In the genomic region with DNA sequence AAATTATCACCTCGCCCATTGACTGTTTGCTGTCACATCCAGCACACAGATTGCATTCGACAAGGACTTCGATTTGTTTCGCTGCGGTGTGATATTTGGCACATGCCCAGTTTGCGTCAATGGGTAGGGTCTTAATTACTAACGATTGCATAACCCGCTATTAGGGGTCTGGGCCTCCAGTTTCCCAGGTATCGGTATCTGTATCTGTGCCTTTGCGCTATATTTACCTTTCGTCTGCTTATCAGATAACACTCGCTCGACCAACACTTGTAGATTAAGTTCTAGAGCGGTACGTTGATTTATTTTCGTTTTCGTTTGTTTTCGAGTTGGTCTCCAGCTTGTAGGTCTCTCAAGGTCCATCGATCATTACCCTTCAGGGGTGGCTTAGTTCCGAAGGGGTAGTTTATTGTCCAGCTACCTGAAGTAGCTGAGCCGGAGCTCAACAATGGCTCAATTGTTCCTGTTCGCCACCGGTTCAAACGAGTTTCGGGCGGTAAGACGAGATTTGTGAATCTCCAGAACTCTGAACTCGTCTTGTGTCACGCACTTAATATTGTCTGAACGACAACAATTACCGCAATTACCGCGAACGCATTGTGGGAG, we compare ENCODE assay signal across 4 fruit fly cellular contexts.
TF ChIP-seq lines count a peak whose summit lies in the region.

No protein-coding gene starts in this region.

- no peak for TF ChIP-seq CTCF in whole organism, embryonic (GFP tag; optimal IDR thresholded peaks at IDR 0.05; lab: Kevin White, UChicago)

TF ChIP-seq in whole organism, adult, 20 proteins besides CTCF, POLR2A, EP300 and RAD21:
- TF ChIP-seq Mnt (GFP tag; optimal IDR thresholded peaks at IDR 0.05; lab: Kevin White, UChicago) (no peak), cic (GFP tag; optimal IDR thresholded peaks at IDR 0.05; lab: Kevin White, UChicago) (peak; percentile 55), cnc (optimal IDR thresholded peaks at IDR 0.05; lab: Kevin White, UChicago) (no peak), Clk (GFP tag; optimal IDR thresholded peaks at IDR 0.05; lab: Kevin White, UChicago) (no peak), CG12768 (GFP tag; optimal IDR thresholded peaks at IDR 0.05; lab: Kevin White, UChicago) (no peak), ovo (GFP tag; optimal IDR thresholded peaks at IDR 0.05; lab: Kevin White, UChicago) (no peak)

TF ChIP-seq in whole organism, embryonic, 481 proteins besides CTCF, POLR2A, EP300 and RAD21 (continues in another document):
- TF ChIP-seq pros (GFP tag; optimal IDR thresholded peaks at IDR 0.05; lab: Kevin White, UChicago): peak; percentile 71
- TF ChIP-seq klu (GFP tag; IDR thresholded peaks at IDR 0.05; lab: Robert Waterston, UW): no peak
- TF ChIP-seq CG9876 (GFP tag; optimal IDR thresholded peaks at IDR 0.05; lab: Kevin White, UChicago): no peak
- no peak for TF ChIP-seq Blimp-1 (GFP tag; optimal IDR thresholded peaks at IDR 0.05; lab: Kevin White, UChicago)
- TF ChIP-seq sens-2 (GFP tag; IDR thresholded peaks at IDR 0.05; lab: Robert Waterston, UW): peak; percentile 41; the same call in 1 of the 2 replicates
- TF ChIP-seq ash1 (GFP tag; optimal IDR thresholded peaks at IDR 0.05; lab: Kevin White, UChicago): no peak
- no peak for TF ChIP-seq Ets97D (GFP tag; optimal IDR thresholded peaks at IDR 0.05; lab: Kevin White, UChicago)
- TF ChIP-seq CG6254 (GFP tag; optimal IDR thresholded peaks at IDR 0.05; lab: Kevin White, UChicago): no peak
- peak; percentile 72 for TF ChIP-seq CG15479 (GFP tag; optimal IDR thresholded peaks at IDR 0.05; lab: Kevin White, UChicago)
- TF ChIP-seq Med (GFP tag; lab: Kevin White, UChicago): peak; percentile 71
- no peak for TF ChIP-seq CG7987 (GFP tag; optimal IDR thresholded peaks at IDR 0.05; lab: Kevin White, UChicago)
- TF ChIP-seq CG4282 (GFP tag; optimal IDR thresholded peaks at IDR 0.05; lab: Kevin White, UChicago): no peak
- TF ChIP-seq CG15514 (GFP tag; optimal IDR thresholded peaks at IDR 0.05; lab: Kevin White, UChicago): no peak
- TF ChIP-seq Ptx1 (GFP tag; IDR thresholded peaks at IDR 0.05; lab: Robert Waterston, UW): no peak
- TF ChIP-seq GATAe (GFP tag; conservative IDR thresholded peaks at IDR 0.05; lab: Robert Waterston, UW): peak; percentile 52
- TF ChIP-seq br (optimal IDR thresholded peaks at IDR 0.05; lab: Kevin White, UChicago): no peak
- 0 out of 2 replicates have a peak, but pooled peaks have one; percentile 31 for TF ChIP-seq CG42726 (GFP tag; IDR thresholded peaks at IDR 0.05; lab: Robert Waterston, UW; ENCODE audit: partially characterized antibody)
- TF ChIP-seq grn (GFP tag; optimal IDR thresholded peaks at IDR 0.05; lab: Kevin White, UChicago): peak; percentile 93
- no peak for TF ChIP-seq Tbp (GFP tag; optimal IDR thresholded peaks at IDR 0.05; lab: Kevin White, UChicago)
- no peak for TF ChIP-seq HLH3B (GFP tag; IDR thresholded peaks at IDR 0.05; lab: Robert Waterston, UW)
- no peak for TF ChIP-seq Mad (GFP tag; optimal IDR thresholded peaks at IDR 0.05; lab: Kevin White, UChicago)
- TF ChIP-seq D (optimal IDR thresholded peaks at IDR 0.05; lab: Kevin White, UChicago): peak; percentile 80
- TF ChIP-seq D (GFP tag; optimal IDR thresholded peaks at IDR 0.05; lab: Kevin White, UChicago): no peak
- TF ChIP-seq CG2199 (GFP tag; IDR thresholded peaks at IDR 0.05; lab: Robert Waterston, UW): no peak
- TF ChIP-seq Lhr (GFP tag; optimal IDR thresholded peaks at IDR 0.05; lab: Kevin White, UChicago): no peak
- no peak for TF ChIP-seq Sox100B (GFP tag; optimal IDR thresholded peaks at IDR 0.05; lab: Kevin White, UChicago)

TF ChIP-seq in whole organism, prepupa, 60 proteins besides CTCF, POLR2A, EP300 and RAD21:
- TF ChIP-seq lz (GFP tag; optimal IDR thresholded peaks at IDR 0.05; lab: Kevin White, UChicago) (no peak), vri (GFP tag; optimal IDR thresholded peaks at IDR 0.05; lab: Kevin White, UChicago) (peak; percentile 30), fkh (GFP tag; optimal IDR thresholded peaks at IDR 0.05; lab: Kevin White, UChicago) (peak; percentile 85), Eip78C (GFP tag; lab: Kevin White, UChicago) (peak; percentile 42)

TF ChIP-seq in whole organism, pupa, 21 proteins besides CTCF, POLR2A, EP300 and RAD21:
- TF ChIP-seq CG10348 (GFP tag; IDR thresholded peaks at IDR 0.05; lab: Robert Waterston, UW) (no peak), EcR (GFP tag; optimal IDR thresholded peaks at IDR 0.05; lab: Kevin White, UChicago) (peak; percentile 19)
